Worm (Caenorhabditis elegans): ENCODE results near the gene acs-15.
"Not testable (repeated sequence)": the region's sequence is repeated elsewhere in the genome, so short reads cannot be mapped to it uniquely, and the experiment has no call there.

DNA sequence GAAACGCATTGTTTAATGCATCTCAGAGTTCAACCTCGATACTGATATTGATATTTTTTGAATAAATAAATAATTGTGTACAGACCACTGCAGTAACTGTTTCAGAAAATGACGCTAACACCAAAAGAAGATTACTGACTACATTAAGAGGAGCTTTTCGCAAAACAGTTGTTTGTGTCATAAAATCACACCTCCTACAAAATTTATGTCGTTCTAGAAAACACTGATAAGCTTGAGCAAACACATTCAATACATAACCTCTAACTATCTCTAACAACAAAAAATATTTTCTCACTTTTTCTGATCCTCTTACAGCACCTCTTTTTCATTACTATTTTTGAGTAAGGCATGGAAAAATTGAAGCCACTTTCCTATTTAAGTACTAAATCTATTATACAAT lies 21.8 kb downstream of the acs-15 start, which contains the start of gene fbxc-7:
- TF ChIP-seq ama-1 (optimal IDR thresholded peaks at IDR 0.05); aly-1 (tag; optimal IDR thresholded peaks at IDR 0.05); hnd-1 (tag; optimal IDR thresholded peaks at IDR 0.05); tbx-37 (GFP tag; conservative IDR thresholded peaks at IDR 0.05); flt-1 (GFP tag; IDR thresholded peaks at IDR 0.05); ceh-13 (GFP tag; optimal IDR thresholded peaks at IDR 0.05); hmg-4 (GFP tag; optimal IDR thresholded peaks at IDR 0.05); hmbx-1 (tag; optimal IDR thresholded peaks at IDR 0.05); sea-1 (GFP tag; conservative IDR thresholded peaks at IDR 0.05): not testable (repeated sequence)
